Worm (Caenorhabditis elegans) whole organism, mixed stage, embryonic: ENCODE data around the gene K07C5.13.

ENCODE experiments used
- M03D4.4 ChIP-seq: sonication (generic microtip); optimal IDR thresholded peaks from 2 replicates; lab custom pipeline; 2017; ENCODE audit warnings: mild to moderate bottlenecking, missing genetic modification characterization, missing compliant biosample characterization
- ces-1 ChIP-seq: fragments of 150-350 bp; optimal IDR thresholded peaks from 2 replicates; lab custom pipeline; 2014; ENCODE audit warnings: missing biosample characterization, missing genetic modification reagents, missing genetic modification characterization
- elt-1 ChIP-seq: sonication (generic microtip); optimal IDR thresholded peaks from 2 replicates; lab custom pipeline; 2017; ENCODE audit warnings: missing genetic modification characterization, mild to moderate bottlenecking, missing compliant biosample characterization, antibody characterized with exemption, moderate library complexity, borderline replicate concordance; ENCODE audit not compliant: insufficient read depth
- elt-3 ChIP-seq: fragments of 150-350 bp; optimal IDR thresholded peaks from 2 replicates; lab custom pipeline; 2014; ENCODE audit warnings: missing biosample characterization, missing genetic modification characterization
- mab-5 ChIP-seq: fragments of 150-350 bp; optimal IDR thresholded peaks from 2 replicates; lab custom pipeline; 2014; ENCODE audit warnings: missing biosample characterization, missing genetic modification characterization
- sem-2 ChIP-seq: fragments of 200-800 bp; sonication (Bioruptor generic); optimal IDR thresholded peaks from 2 replicates; lab custom pipeline; 2018; ENCODE audit warnings: mild to moderate bottlenecking, missing genetic modification characterization, missing compliant biosample characterization
- snpc-4 ChIP-seq: fragments of 150-350 bp; optimal IDR thresholded peaks from 2 replicates; lab custom pipeline; 2014; ENCODE audit warnings: missing biosample characterization, missing genetic modification characterization
- unc-39 ChIP-seq: fragments of 150-350 bp; optimal IDR thresholded peaks from 2 replicates; lab custom pipeline; 2014; ENCODE audit warnings: missing biosample characterization, missing genetic modification characterization
- ztf-11 ChIP-seq: fragments of 150-350 bp; optimal IDR thresholded peaks from 2 replicates; lab custom pipeline; 2014; ENCODE audit warnings: missing biosample characterization, missing genetic modification characterization

- TF ChIP-seq mab-5 (tag; lab: Kevin White, UChicago): no peak
- no peak for TF ChIP-seq ztf-11 (tag; lab: Kevin White, UChicago)
- no peak for TF ChIP-seq sem-2 (GFP tag; lab: Kevin White, UChicago)
- TF ChIP-seq unc-39 (tag; lab: Kevin White, UChicago): no peak
- no peak for TF ChIP-seq M03D4.4 (tag; lab: Kevin White, UChicago)
- no peak for TF ChIP-seq elt-3 (tag; lab: Kevin White, UChicago)
- no peak for TF ChIP-seq ces-1
- no peak for TF ChIP-seq elt-1 (tag; lab: Kevin White, UChicago)
- no peak for TF ChIP-seq snpc-4 (tag; lab: Kevin White, UChicago)
Observed at ce11 chrV:10357467-10357953, 15.7 kb downstream of the K07C5.13 start, which contains the start of gene ceeh-2.
